Worm (Caenorhabditis elegans) whole organism, young adult: Measurements from ENCODE around the gene T10B9.9.
A peak's percentile ranks its signal among the peaks of the same experiment; 100 is the strongest.

Source experiments
- B0019.2 ChIP-seq: fragments of 200-800 bp; sonication (Bioruptor generic); conservative IDR thresholded peaks from 2 replicates; pipeline ENCODE4 v1.3.6; 2022; ENCODE audit warnings: missing genetic modification reagents, missing genetic modification characterization, missing compliant biosample characterization
- B0336.3 ChIP-seq: fragments of 200-800 bp; sonication (Bioruptor generic); IDR thresholded peaks from 2 replicates; pipeline ENCODE4 v1.3.6; 2022; ENCODE audit warnings: missing genetic modification characterization, missing compliant biosample characterization
- F33H1.4 ChIP-seq: fragments of 200-800 bp; sonication (Bioruptor generic); IDR thresholded peaks from 2 replicates; pipeline ENCODE4 v1.3.6; 2022; ENCODE audit warnings: missing genetic modification reagents, missing genetic modification characterization, missing compliant biosample characterization
- F37B4.10 ChIP-seq: fragments of 200-800 bp; sonication (Bioruptor generic); IDR thresholded peaks from 2 replicates; pipeline ENCODE4 v1.3.6; 2022; ENCODE audit warnings: missing genetic modification characterization, missing compliant biosample characterization
- F57C9.4 ChIP-seq: sonication (generic microtip); optimal IDR thresholded peaks from 2 replicates; lab custom pipeline; 2017; ENCODE audit warnings: mild to moderate bottlenecking, missing genetic modification characterization, missing compliant biosample characterization
- K12H6.12 ChIP-seq: fragments of 200-800 bp; sonication (Bioruptor generic); optimal IDR thresholded peaks from 2 replicates; lab custom pipeline; 2018; ENCODE audit warnings: mild to moderate bottlenecking, missing genetic modification characterization, missing compliant biosample characterization
- Y53F4B.3 ChIP-seq: fragments of 200-800 bp; sonication (Bioruptor generic); IDR thresholded peaks from 2 replicates; pipeline ENCODE4 v1.3.6; 2022; ENCODE audit warnings: missing genetic modification reagents, missing genetic modification characterization, missing compliant biosample characterization
- Y67H2A.10 ChIP-seq: fragments of 200-800 bp; sonication (Bioruptor generic); conservative IDR thresholded peaks from 2 replicates; pipeline ENCODE4 v1.3.6; 2022; ENCODE audit warnings: missing genetic modification reagents, missing genetic modification characterization, missing compliant biosample characterization
- ZK185.1 ChIP-seq: sonication (generic microtip); optimal IDR thresholded peaks from 2 replicates; lab custom pipeline; 2016; ENCODE audit warnings: mild to moderate bottlenecking, missing genetic modification characterization, missing compliant biosample characterization; ENCODE audit not compliant: poor library complexity, severe bottlenecking
- aptf-3 ChIP-seq: fragments of 200-800 bp; sonication (Bioruptor generic); IDR thresholded peaks from 2 replicates; pipeline ENCODE4 v1.3.6; 2022; ENCODE audit warnings: missing genetic modification characterization, missing compliant biosample characterization
- atf-7 ChIP-seq: sonication (generic microtip); optimal IDR thresholded peaks from 2 replicates; lab custom pipeline; 2017; ENCODE audit warnings: mild to moderate bottlenecking, missing genetic modification characterization, missing compliant biosample characterization
- athp-1 ChIP-seq: sonication (generic microtip); optimal IDR thresholded peaks from 2 replicates; lab custom pipeline; 2017; ENCODE audit warnings: mild to moderate bottlenecking, missing genetic modification characterization, missing compliant biosample characterization
- attf-3 ChIP-seq: fragments of 200-800 bp; sonication (Bioruptor generic); conservative IDR thresholded peaks from 2 replicates; pipeline ENCODE4 v1.3.6; 2022; ENCODE audit warnings: missing genetic modification reagents, missing genetic modification characterization, missing compliant biosample characterization
- attf-5 ChIP-seq: fragments of 200-800 bp; sonication (Bioruptor generic); optimal IDR thresholded peaks from 2 replicates; lab custom pipeline; 2018; ENCODE audit warnings: mild to moderate bottlenecking, missing genetic modification characterization, missing compliant biosample characterization
- cebp-1 ChIP-seq, 2 experiments: fragments of 200-800 bp in 1 of 2; sonication (Bioruptor generic) in 1 of 2; sonication (generic microtip) in 1 of 2; IDR thresholded peaks in 1 of 2; optimal IDR thresholded peaks in 1 of 2; 2 replicates each; pipeline versions ENCODE4 v1.3.6 to Lab custom; 2017 to 2022; ENCODE audit warnings: missing compliant biosample characterization in 2 of 2, missing genetic modification characterization in 2 of 2, mild to moderate bottlenecking in 1 of 2, missing genetic modification reagents in 1 of 2, moderate library complexity in 1 of 2
- ceh-40 ChIP-seq: fragments of 200-800 bp; sonication (Bioruptor generic); IDR thresholded peaks from 2 replicates; pipeline ENCODE4 v1.3.6; 2022; ENCODE audit warnings: missing genetic modification characterization, missing compliant biosample characterization
- die-1 ChIP-seq: sonication (generic microtip); optimal IDR thresholded peaks from 2 replicates; lab custom pipeline; 2016; ENCODE audit warnings: missing genotype, mild to moderate bottlenecking, missing genetic modification characterization, missing compliant biosample characterization
- dox-1 ChIP-seq: fragments of 200-800 bp; sonication (Bioruptor generic); IDR thresholded peaks from 2 replicates; pipeline ENCODE4 v1.3.6; 2022; ENCODE audit warnings: missing genetic modification reagents, missing genetic modification characterization, missing compliant biosample characterization
- egl-44 ChIP-seq: fragments of 200-800 bp; sonication (Bioruptor generic); IDR thresholded peaks from 2 replicates; pipeline ENCODE4 v1.3.6; 2022; ENCODE audit warnings: missing genetic modification reagents, missing genetic modification characterization, missing compliant biosample characterization
- egrh-3 ChIP-seq: fragments of 200-800 bp; sonication (Bioruptor generic); IDR thresholded peaks from 2 replicates; pipeline ENCODE4 v1.3.6; 2022; ENCODE audit warnings: missing genetic modification reagents, missing genetic modification characterization, missing compliant biosample characterization
- ekl-4 ChIP-seq: fragments of 200-800 bp; sonication (Bioruptor generic); IDR thresholded peaks from 2 replicates; pipeline ENCODE4 v1.3.6; 2022; ENCODE audit warnings: missing genetic modification reagents, missing genetic modification characterization, missing compliant biosample characterization
- hlh-26 ChIP-seq: fragments of 200-800 bp; sonication (Bioruptor generic); conservative IDR thresholded peaks from 2 replicates; pipeline ENCODE4 v1.3.6; 2022; ENCODE audit warnings: missing genetic modification reagents, missing genetic modification characterization, missing compliant biosample characterization
- hmg-1.2 ChIP-seq: fragments of 200-800 bp; sonication (Bioruptor generic); IDR thresholded peaks from 2 replicates; pipeline ENCODE4 v1.3.6; 2022; ENCODE audit warnings: missing genetic modification reagents, missing genetic modification characterization, missing compliant biosample characterization
- let-526 ChIP-seq: fragments of 200-800 bp; sonication (Bioruptor generic); IDR thresholded peaks from 2 replicates; pipeline ENCODE4 v1.3.6; 2022; ENCODE audit warnings: missing genetic modification reagents, missing genetic modification characterization, missing compliant biosample characterization
- let-607 ChIP-seq, 2 experiments: fragments of 200-800 bp in 1 of 2; sonication (Bioruptor generic) in 1 of 2; sonication (generic microtip) in 1 of 2; optimal IDR thresholded peaks; 2 replicates each; lab custom pipeline; 2016 to 2018; ENCODE audit warnings: mild to moderate bottlenecking in 2 of 2, missing compliant biosample characterization in 2 of 2, missing genetic modification characterization in 2 of 2, moderate library complexity in 2 of 2, missing genotype in 1 of 2
- lin-40 ChIP-seq: sonication (generic microtip); optimal IDR thresholded peaks from 2 replicates; lab custom pipeline; 2016; ENCODE audit warnings: missing genetic modification characterization, mild to moderate bottlenecking, missing compliant biosample characterization, missing genotype, missing genetic modification reagents
- lin-54 ChIP-seq: fragments of 200-800 bp; sonication (Bioruptor generic); optimal IDR thresholded peaks from 2 replicates; lab custom pipeline; 2018; ENCODE audit warnings: mild to moderate bottlenecking, missing genetic modification characterization, missing compliant biosample characterization
- madf-10 ChIP-seq: sonication (generic microtip); optimal IDR thresholded peaks from 2 replicates; lab custom pipeline; 2016; ENCODE audit warnings: mild to moderate bottlenecking, missing genetic modification characterization, missing compliant biosample characterization
- madf-3 ChIP-seq: fragments of 200-800 bp; sonication (Bioruptor generic); IDR thresholded peaks from 2 replicates; pipeline ENCODE4 v1.3.6; 2022; ENCODE audit warnings: missing genetic modification reagents, missing genetic modification characterization, missing compliant biosample characterization
- mcd-1 ChIP-seq: fragments of 200-800 bp; sonication (Bioruptor generic); IDR thresholded peaks from 2 replicates; pipeline ENCODE4 v1.3.6; 2022; ENCODE audit warnings: missing genetic modification reagents, missing genetic modification characterization, missing compliant biosample characterization
- nfyb-1 ChIP-seq: fragments of 200-800 bp; sonication (Bioruptor generic); IDR thresholded peaks from 2 replicates; pipeline ENCODE4 v1.3.6; 2022; ENCODE audit warnings: missing genetic modification reagents, missing genetic modification characterization, missing compliant biosample characterization
- nhr-80 ChIP-seq: sonication (generic microtip); optimal IDR thresholded peaks from 2 replicates; lab custom pipeline; 2016; ENCODE audit warnings: missing genetic modification characterization, missing compliant biosample characterization
- pbrm-1 ChIP-seq: fragments of 200-800 bp; sonication (Bioruptor generic); IDR thresholded peaks from 2 replicates; pipeline ENCODE4 v1.3.6; 2022; ENCODE audit warnings: missing genetic modification reagents, missing genetic modification characterization, missing compliant biosample characterization
- rcor-1 ChIP-seq: fragments of 200-800 bp; sonication (Bioruptor generic); IDR thresholded peaks from 2 replicates; pipeline ENCODE4 v1.3.6; 2022; ENCODE audit warnings: missing genetic modification reagents, missing genetic modification characterization, missing compliant biosample characterization
- rec-8 ChIP-seq, 2 experiments: sonication (generic microtip); optimal IDR thresholded peaks; 2 replicates each; lab custom pipeline; 2016; ENCODE audit warnings: mild to moderate bottlenecking in 2 of 2, missing genetic modification characterization in 2 of 2, missing genetic modification reagents in 2 of 2, missing genotype in 2 of 2, missing biosample characterization in 1 of 2, missing compliant biosample characterization in 1 of 2, moderate library complexity in 1 of 2
- repo-1 ChIP-seq: sonication (generic microtip); optimal IDR thresholded peaks from 2 replicates; lab custom pipeline; 2017; ENCODE audit warnings: mild to moderate bottlenecking, missing genetic modification characterization, missing compliant biosample characterization
- sea-2 ChIP-seq: fragments of 200-800 bp; sonication (Bioruptor generic); IDR thresholded peaks from 2 replicates; pipeline ENCODE4 v1.3.6; 2022; ENCODE audit warnings: missing genetic modification characterization, missing compliant biosample characterization
- snpc-4 ChIP-seq, 5 experiments: fragments of 150-350 bp in 1 of 5; sonication (generic microtip) in 4 of 5; optimal IDR thresholded peaks; 2 replicates each; lab custom pipeline; 2014 to 2018; ENCODE audit warnings: missing genetic modification characterization in 5 of 5, missing biosample characterization in 3 of 5, antibody characterized with exemption in 2 of 5, mild to moderate bottlenecking in 2 of 5, missing compliant biosample characterization in 2 of 5, missing genotype in 2 of 5, moderate library complexity in 2 of 5, missing genetic modification reagents in 1 of 5
- somi-1 ChIP-seq: fragments of 200-800 bp; sonication (Bioruptor generic); optimal IDR thresholded peaks from 2 replicates; lab custom pipeline; 2018; ENCODE audit warnings: mild to moderate bottlenecking, missing genetic modification characterization, missing compliant biosample characterization
- tbp1 ChIP-seq: fragments of 200-800 bp; sonication (Bioruptor generic); optimal IDR thresholded peaks from 2 replicates; lab custom pipeline; 2018; ENCODE audit warnings: mild to moderate bottlenecking, missing genetic modification characterization, missing compliant biosample characterization
- tlf-1 ChIP-seq: fragments of 200-800 bp; sonication (Bioruptor generic); optimal IDR thresholded peaks from 2 replicates; lab custom pipeline; 2018; ENCODE audit warnings: mild to moderate bottlenecking, missing genetic modification characterization, missing compliant biosample characterization
- unc-62 ChIP-seq: fragments of 150-350 bp; optimal IDR thresholded peaks from 2 replicates; lab custom pipeline; 2014; ENCODE audit warnings: missing biosample characterization, missing genetic modification reagents, missing genetic modification characterization
- xnd-1 ChIP-seq: sonication (generic microtip); optimal IDR thresholded peaks from 2 replicates; lab custom pipeline; 2016; ENCODE audit warnings: missing genotype, missing genetic modification reagents, missing genetic modification characterization, missing compliant biosample characterization
- ztf-22 ChIP-seq: fragments of 200-800 bp; sonication (Bioruptor generic); optimal IDR thresholded peaks from 2 replicates; lab custom pipeline; 2018; ENCODE audit warnings: mild to moderate bottlenecking, missing genetic modification characterization, moderate library complexity, missing compliant biosample characterization
- ztf-26 ChIP-seq: sonication (generic microtip); optimal IDR thresholded peaks from 2 replicates; lab custom pipeline; 2017; ENCODE audit warnings: missing genetic modification characterization, missing compliant biosample characterization
- ztf-6 ChIP-seq: fragments of 200-800 bp; sonication (Bioruptor generic); IDR thresholded peaks from 2 replicates; pipeline ENCODE4 v1.3.6; 2022; ENCODE audit warnings: missing genetic modification reagents, missing genetic modification characterization, missing compliant biosample characterization

Gene T10B9.9

ce11 chrII:9769797-9770520, 5.7 kb downstream of the T10B9.9 start, which contains the start of gene aqp-10:
Gene aqp-10 (minus strand): TSS chrII:9769847.
- no peak for TF ChIP-seq snpc-4 (GFP tag; optimal IDR thresholded peaks at IDR 0.05; lab: Kevin White, UChicago)
- peak in 2 of 4 experiments; percentile 34 to 47 for TF ChIP-seq snpc-4 (tag; optimal IDR thresholded peaks at IDR 0.05; lab: Kevin White, UChicago)
- TF ChIP-seq ztf-6, result no peak
- TF ChIP-seq hlh-26 (GFP tag; lab: Robert Waterston, UW), result no peak
- no peak for TF ChIP-seq B0019.2 (GFP tag; lab: Robert Waterston, UW)
- TF ChIP-seq tlf-1, result no peak
- peak; percentile 54 for TF ChIP-seq atf-7 (tag; lab: Kevin White, UChicago)
- peak; percentile 95 for TF ChIP-seq let-607 (tag; optimal IDR thresholded peaks at IDR 0.05; lab: Kevin White, UChicago)
- no peak for TF ChIP-seq die-1
- no peak for TF ChIP-seq attf-3
- no peak for TF ChIP-seq madf-3
- TF ChIP-seq B0336.3, result 0 out of 2 replicates have a peak, but pooled peaks have one; percentile 30
- no peak for TF ChIP-seq unc-62
- no peak for TF ChIP-seq ztf-22 (GFP tag; lab: Kevin White, UChicago)
- TF ChIP-seq ztf-26 (tag; lab: Kevin White, UChicago), result no peak
- no peak for TF ChIP-seq egrh-3 (GFP tag; lab: Robert Waterston, UW)
- TF ChIP-seq athp-1 (tag; lab: Kevin White, UChicago), result no peak
- TF ChIP-seq rec-8 (tag; optimal IDR thresholded peaks at IDR 0.05; lab: Kevin White, UChicago), result no peak
- peak; percentile 3 for TF ChIP-seq K12H6.12 (tag; lab: Kevin White, UChicago)
- 0 out of 2 replicates have a peak, but pooled peaks have one; percentile 34 for TF ChIP-seq pbrm-1 (GFP tag; lab: Robert Waterston, UW)
- TF ChIP-seq cebp-1 (GFP tag; IDR thresholded peaks at IDR 0.05; lab: Robert Waterston, UW), result no peak
- TF ChIP-seq cebp-1 (tag; optimal IDR thresholded peaks at IDR 0.05; lab: Kevin White, UChicago), result peak; percentile 60
- no peak for TF ChIP-seq F57C9.4 (tag; lab: Kevin White, UChicago)
- TF ChIP-seq nhr-80 (tag; lab: Kevin White, UChicago), result peak; percentile 82
- TF ChIP-seq egl-44 (GFP tag; lab: Robert Waterston, UW), result no peak
- TF ChIP-seq sea-2, result no peak
- TF ChIP-seq hmg-1.2 (GFP tag; lab: Robert Waterston, UW), result 0 out of 2 replicates have a peak, but pooled peaks have one; percentile 14
- 0 out of 2 replicates have a peak, but pooled peaks have one; percentile 26 for TF ChIP-seq mcd-1 (GFP tag; lab: Robert Waterston, UW)
- no peak for TF ChIP-seq F33H1.4
- peak; percentile 29 for TF ChIP-seq tbp1 (GFP tag; lab: Kevin White, UChicago)
- TF ChIP-seq ZK185.1 (tag; lab: Kevin White, UChicago), result peak; percentile 38
- peak; percentile 37 for TF ChIP-seq lin-54 (GFP tag; lab: Kevin White, UChicago)
- TF ChIP-seq aptf-3, result no peak
- TF ChIP-seq repo-1, result peak; percentile 67
- no peak for TF ChIP-seq F37B4.10
- peak; percentile 19 for TF ChIP-seq somi-1 (GFP tag; lab: Kevin White, UChicago)
- no peak for TF ChIP-seq Y67H2A.10
- no peak for TF ChIP-seq let-526 (GFP tag; lab: Robert Waterston, UW)
- peak; percentile 11 for TF ChIP-seq lin-40 (tag; lab: Kevin White, UChicago)
- no peak for TF ChIP-seq rcor-1
- no peak for TF ChIP-seq ceh-40 (GFP tag; lab: Robert Waterston, UW)
- TF ChIP-seq xnd-1 (tag; lab: Kevin White, UChicago), result no peak
- TF ChIP-seq attf-5 (GFP tag; lab: Kevin White, UChicago), result peak; percentile 14
- TF ChIP-seq dox-1 (GFP tag; lab: Robert Waterston, UW), result no peak; the same call in 1 of the 2 replicates
- peak; percentile 6 for TF ChIP-seq madf-10 (tag; lab: Kevin White, UChicago)
- TF ChIP-seq Y53F4B.3, result no peak
- TF ChIP-seq nfyb-1, result 0 out of 2 replicates have a peak, but pooled peaks have one; percentile 41
- no peak for TF ChIP-seq ekl-4
